Fruit fly (Drosophila melanogaster) whole organism, embryonic: ENCODE results near the gene Gr61a.

Experiments
- Aef1 ChIP-seq: fragments of 200-800 bp; sonication (Bioruptor generic); IDR thresholded peaks from 3 replicates; pipeline ENCODE4 v1.3.6; 2022; ENCODE audit warnings: missing biosample characterization, missing genetic modification characterization
- Asciz ChIP-seq: fragments of 200-800 bp; sonication (Bioruptor generic); optimal IDR thresholded peaks from 2 replicates; lab custom pipeline; 2017; ENCODE audit warnings: missing biosample characterization, mild to moderate bottlenecking, missing genetic modification characterization, missing genetic modification reagents
- CG10274 ChIP-seq: fragments of 200-800 bp; sonication (Bioruptor generic); optimal IDR thresholded peaks from 3 replicates; lab custom pipeline; 2017; ENCODE audit warnings: missing biosample characterization, mild to moderate bottlenecking, missing genetic modification characterization
- CG11085 ChIP-seq: fragments of 200-800 bp; sonication (Bioruptor generic); IDR thresholded peaks from 2 replicates; pipeline ENCODE4 v1.3.6; 2022; ENCODE audit warnings: missing biosample characterization, missing genetic modification characterization
- CG13287 ChIP-seq: fragments of 200-800 bp; sonication (Bioruptor generic); IDR thresholded peaks from 2 replicates; pipeline ENCODE4 v1.3.6; 2022; ENCODE audit warnings: missing biosample characterization, missing genetic modification characterization; ENCODE audit not compliant: partially characterized antibody
- CG14014 ChIP-seq: fragments of 200-800 bp; sonication (Bioruptor generic); IDR thresholded peaks from 2 replicates; pipeline ENCODE4 v1.3.6; 2022; ENCODE audit warnings: missing biosample characterization, missing genetic modification characterization
- CG17186 ChIP-seq: fragments of 200-800 bp; sonication (Bioruptor generic); optimal IDR thresholded peaks from 3 replicates; lab custom pipeline; 2017; ENCODE audit warnings: missing biosample characterization, missing genetic modification reagents, missing genetic modification characterization
- CG17359 ChIP-seq: fragments of 200-800 bp; sonication (Bioruptor generic); optimal IDR thresholded peaks from 3 replicates; lab custom pipeline; 2018; ENCODE audit warnings: missing biosample characterization, mild to moderate bottlenecking, missing genetic modification characterization, moderate library complexity
- CG17361 ChIP-seq: fragments of 200-800 bp; sonication (Bioruptor generic); IDR thresholded peaks from 3 replicates; pipeline ENCODE4 v1.3.6; 2022; ENCODE audit warnings: missing biosample characterization, missing genetic modification characterization
- CG17829 ChIP-seq: fragments of 200-800 bp; optimal IDR thresholded peaks from 2 replicates; lab custom pipeline; 2019; ENCODE audit warnings: missing biosample characterization, mild to moderate bottlenecking, missing genetic modification characterization, moderate library complexity
- CG17912 ChIP-seq: fragments of 200-800 bp; sonication (Bioruptor generic); optimal IDR thresholded peaks from 2 replicates; lab custom pipeline; 2018; ENCODE audit warnings: missing biosample characterization, mild to moderate bottlenecking, missing genetic modification characterization
- CG2116 ChIP-seq: fragments of 200-800 bp; sonication (Bioruptor generic); optimal IDR thresholded peaks from 3 replicates; lab custom pipeline; 2018; ENCODE audit warnings: missing biosample characterization, mild to moderate bottlenecking, missing genetic modification characterization
- CG31365 ChIP-seq: fragments of 200-800 bp; sonication (Bioruptor generic); optimal IDR thresholded peaks from 2 replicates; lab custom pipeline; 2018; ENCODE audit warnings: missing biosample characterization, mild to moderate bottlenecking, missing genetic modification characterization
- CG31441 ChIP-seq: fragments of 200-800 bp; sonication (Bioruptor generic); IDR thresholded peaks from 2 replicates; pipeline ENCODE4 v1.3.6; 2022; ENCODE audit warnings: missing biosample characterization, missing genetic modification characterization
- CG3281 ChIP-seq: fragments of 200-800 bp; sonication (Bioruptor generic); optimal IDR thresholded peaks from 3 replicates; lab custom pipeline; 2017; ENCODE audit warnings: missing biosample characterization, mild to moderate bottlenecking, missing genetic modification characterization
- CG6683 ChIP-seq: fragments of 200-800 bp; sonication (Bioruptor generic); optimal IDR thresholded peaks from 2 replicates; lab custom pipeline; 2017; ENCODE audit warnings: missing biosample characterization, mild to moderate bottlenecking, missing genetic modification characterization, missing genetic modification reagents
- CG6765 ChIP-seq: fragments of 200-800 bp; sonication (Bioruptor generic); optimal IDR thresholded peaks from 3 replicates; lab custom pipeline; 2017; ENCODE audit warnings: missing biosample characterization, mild to moderate bottlenecking, missing genetic modification characterization
- CG8290 ChIP-seq, 3 experiments: fragments of 200-800 bp; sonication (Bioruptor generic); optimal IDR thresholded peaks; 2 replicates each; lab custom pipeline; 2016 to 2019; ENCODE audit warnings: missing biosample characterization in 3 of 3, missing genetic modification characterization in 3 of 3, mild to moderate bottlenecking in 2 of 3, moderate library complexity in 1 of 3
- CG8765 ChIP-seq: fragments of 200-800 bp; sonication (Bioruptor generic); IDR thresholded peaks from 2 replicates; pipeline ENCODE4 v1.3.6; 2022; ENCODE audit warnings: missing biosample characterization, missing genetic modification characterization
- CG9215 ChIP-seq: fragments of 200-800 bp; sonication (Bioruptor generic); IDR thresholded peaks from 2 replicates; pipeline ENCODE4 v1.3.6; 2022; ENCODE audit warnings: missing biosample characterization, missing genetic modification characterization
- Dp ChIP-seq: fragments of 200-800 bp; sonication (Bioruptor generic); optimal IDR thresholded peaks from 2 replicates; lab custom pipeline; 2018; ENCODE audit warnings: missing biosample characterization, mild to moderate bottlenecking, missing genetic modification characterization, moderate library complexity
- Drgx ChIP-seq: fragments of 200-800 bp; sonication (Bioruptor generic); IDR thresholded peaks from 2 replicates; pipeline ENCODE4 v1.3.6; 2022; ENCODE audit warnings: missing biosample characterization, missing genetic modification characterization
- E2f2 ChIP-seq: fragments of 200-800 bp; sonication (Bioruptor generic); IDR thresholded peaks from 2 replicates; pipeline ENCODE4 v1.3.6; 2022; ENCODE audit warnings: missing biosample characterization, missing genetic modification characterization
- MBD-R2 ChIP-seq: fragments of 200-800 bp; sonication (Bioruptor generic); IDR thresholded peaks from 2 replicates; pipeline ENCODE4 v1.3.6; 2022; ENCODE audit warnings: missing biosample characterization, missing genetic modification characterization
- MESR4 ChIP-seq: fragments of 200-800 bp; sonication (Bioruptor generic); optimal IDR thresholded peaks from 2 replicates; lab custom pipeline; 2018; ENCODE audit warnings: missing biosample characterization, mild to moderate bottlenecking, missing genetic modification characterization, moderate library complexity
- Max ChIP-seq: fragments of 200-800 bp; sonication (Bioruptor generic); optimal IDR thresholded peaks from 2 replicates; lab custom pipeline; 2016; ENCODE audit warnings: missing biosample characterization, mild to moderate bottlenecking, missing genetic modification characterization
- Sry-β ChIP-seq: fragments of 200-800 bp; sonication (Bioruptor generic); optimal IDR thresholded peaks from 2 replicates; lab custom pipeline; 2018; ENCODE audit warnings: missing biosample characterization, mild to moderate bottlenecking, missing genetic modification characterization, moderate library complexity
- Sry-δ ChIP-seq: fragments of 200-800 bp; sonication (Bioruptor generic); optimal IDR thresholded peaks from 2 replicates; lab custom pipeline; 2016; ENCODE audit warnings: missing biosample characterization, missing genetic modification characterization
- Xrp1 ChIP-seq: fragments of 200-800 bp; sonication (Bioruptor generic); IDR thresholded peaks from 2 replicates; pipeline ENCODE4 v1.3.6; 2022; ENCODE audit warnings: missing biosample characterization, missing genetic modification characterization
- ac ChIP-seq: fragments of 200-800 bp; sonication (Bioruptor generic); optimal IDR thresholded peaks from 3 replicates; lab custom pipeline; 2017; ENCODE audit warnings: missing biosample characterization, mild to moderate bottlenecking, missing genetic modification characterization
- aop ChIP-seq: fragments of 200-800 bp; sonication (Bioruptor generic); IDR thresholded peaks from 2 replicates; pipeline ENCODE4 v1.3.6; 2022; ENCODE audit warnings: missing biosample characterization, missing genetic modification characterization
- bigmax ChIP-seq: fragments of 200-800 bp; sonication (Bioruptor generic); optimal IDR thresholded peaks from 2 replicates; lab custom pipeline; 2018; ENCODE audit warnings: missing biosample characterization, mild to moderate bottlenecking, missing genetic modification characterization
- chm ChIP-seq: fragments of 200-800 bp; sonication (Bioruptor generic); IDR thresholded peaks from 2 replicates; pipeline ENCODE4 v1.3.6; 2022; ENCODE audit warnings: missing biosample characterization, missing genetic modification characterization
- danr ChIP-seq: fragments of 200-800 bp; sonication (Bioruptor generic); IDR thresholded peaks from 2 replicates; pipeline ENCODE4 v1.3.6; 2022; ENCODE audit warnings: missing biosample characterization, missing genetic modification characterization
- dmrt11E ChIP-seq: fragments of 200-800 bp; sonication (Bioruptor generic); optimal IDR thresholded peaks from 3 replicates; lab custom pipeline; 2018; ENCODE audit warnings: missing biosample characterization, mild to moderate bottlenecking, missing genetic modification characterization, moderate library complexity
- dmrt99B ChIP-seq: fragments of 200-800 bp; sonication (Bioruptor generic); optimal IDR thresholded peaks from 2 replicates; lab custom pipeline; 2018; ENCODE audit warnings: missing biosample characterization, mild to moderate bottlenecking, missing genetic modification characterization, moderate library complexity
- ewg ChIP-seq: fragments of 200-800 bp; sonication (Bioruptor generic); optimal IDR thresholded peaks from 3 replicates; lab custom pipeline; 2017; ENCODE audit warnings: mild to moderate bottlenecking, missing biosample characterization, missing genetic modification reagents, missing genetic modification characterization
- gcm ChIP-seq: fragments of 200-800 bp; sonication (Bioruptor generic); optimal IDR thresholded peaks from 2 replicates; lab custom pipeline; 2019; ENCODE audit warnings: missing biosample characterization, mild to moderate bottlenecking, missing genetic modification characterization, moderate library complexity
- gsb-n ChIP-seq: fragments of 200-800 bp; sonication (Bioruptor generic); optimal IDR thresholded peaks from 3 replicates; lab custom pipeline; 2018; ENCODE audit warnings: missing biosample characterization, mild to moderate bottlenecking, missing genetic modification characterization
- nerfin-1 ChIP-seq: fragments of 200-800 bp; sonication (Bioruptor generic); optimal IDR thresholded peaks from 3 replicates; lab custom pipeline; 2019; ENCODE audit warnings: missing biosample characterization, mild to moderate bottlenecking, missing genetic modification characterization, moderate library complexity
- nerfin-2 ChIP-seq: fragments of 200-800 bp; sonication (Bioruptor generic); IDR thresholded peaks from 2 replicates; pipeline ENCODE4 v1.3.6; 2022; ENCODE audit warnings: missing biosample characterization, missing genetic modification characterization; ENCODE audit not compliant: partially characterized antibody
- pan ChIP-seq, 4 experiments: fragments of >200 bp in 3 of 4; fragments of 200-800 bp in 1 of 4; sonication (Bioruptor generic) in 1 of 4; optimal IDR thresholded peaks in 3 of 4; IDR thresholded peaks in 1 of 4; 2 replicates each; pipeline versions ENCODE4 v1.3.6 to Lab custom; 2017 to 2022; ENCODE audit warnings: missing biosample characterization in 2 of 4, missing genetic modification characterization in 2 of 4, mixed read lengths in 1 of 4
- scrt ChIP-seq: fragments of 200-800 bp; sonication (Bioruptor generic); optimal IDR thresholded peaks from 2 replicates; lab custom pipeline; 2018; ENCODE audit warnings: missing biosample characterization, mild to moderate bottlenecking, missing genetic modification characterization, moderate library complexity
- sens ChIP-seq: fragments of 200-800 bp; sonication (Bioruptor generic); peaks from one replicate; lab custom pipeline; 2016; ENCODE audit warnings: missing biosample characterization, missing genetic modification characterization
- sqz ChIP-seq: fragments of 200-800 bp; sonication (Bioruptor generic); optimal IDR thresholded peaks from 3 replicates; lab custom pipeline; 2018; ENCODE audit warnings: missing biosample characterization, mild to moderate bottlenecking, missing genetic modification characterization
- ssp ChIP-seq: fragments of 200-800 bp; sonication (Bioruptor generic); IDR thresholded peaks from 2 replicates; pipeline ENCODE4 v1.3.6; 2022; ENCODE audit warnings: missing biosample characterization, missing genetic modification characterization
- tap ChIP-seq: fragments of 200-800 bp; optimal IDR thresholded peaks from 3 replicates; lab custom pipeline; 2019; ENCODE audit warnings: missing biosample characterization, mild to moderate bottlenecking, missing genetic modification characterization, moderate library complexity
- tll ChIP-seq, 2 experiments: fragments of 200-800 bp in 1 of 2; fragments of >200 bp in 1 of 2; sonication (Bioruptor generic) in 1 of 2; optimal IDR thresholded peaks; 2 replicates each; lab custom pipeline; 2017 to 2019; ENCODE audit warnings: missing biosample characterization in 2 of 2, missing genetic modification characterization in 2 of 2, mild to moderate bottlenecking in 1 of 2, moderate library complexity in 1 of 2

The Gr61a gene

dm6 chr3L:804557-805260 is 36.5 kb upstream of the Gr61a start (continued):
- TF ChIP-seq ac (no peak), CG17359 (tag; lab: Kevin White, UChicago) (peak; percentile 18), dmrt11E (tag; lab: Kevin White, UChicago) (peak; percentile 59), sens (GFP tag; lab: Kevin White, UChicago) (peak; percentile 80), CG17829 (tag; lab: Kevin White, UChicago) (peak; percentile 42), dmrt99B (tag; lab: Kevin White, UChicago) (peak; percentile 49), ssp (GFP tag; lab: Robert Waterston, UW) (0 out of 2 replicates have a peak, but pooled peaks have one; percentile 9), Max (GFP tag; lab: Kevin White, UChicago) (peak; percentile 6), Drgx (GFP tag; lab: Robert Waterston, UW) (no peak; the same call in 1 of the 2 replicates), CG6765 (no peak), scrt (GFP tag; lab: Kevin White, UChicago) (no peak), CG10274 (GFP tag; lab: Kevin White, UChicago) (no peak), tll (GFP tag; optimal IDR thresholded peaks at IDR 0.05; lab: Kevin White, UChicago) (no peak), CG8765 (no peak), nerfin-1 (tag; lab: Kevin White, UChicago) (peak; percentile 32), bigmax (GFP tag; lab: Kevin White, UChicago) (no peak), Asciz (GFP tag; lab: Kevin White, UChicago) (no peak), danr (GFP tag; lab: Robert Waterston, UW) (no peak), CG2116 (GFP tag; lab: Kevin White, UChicago) (no peak), CG31441 (GFP tag; lab: Robert Waterston, UW) (peak; percentile 33; the same call in 1 of the 2 replicates), tap (tag; lab: Kevin White, UChicago) (peak; percentile 19), E2f2 (GFP tag; lab: Robert Waterston, UW) (0 out of 2 replicates have a peak, but pooled peaks have one; percentile 21), CG11085 (GFP tag; lab: Robert Waterston, UW) (no peak), CG31365 (no peak), MBD-R2 (GFP tag; lab: Robert Waterston, UW) (peak; percentile 79), pan (optimal IDR thresholded peaks at IDR 0.05; lab: Kevin White, UChicago) (no peak), pan (GFP tag; optimal IDR thresholded peaks at IDR 0.05 in 1 of 2, IDR thresholded peaks at IDR 0.05 in 1 of 2) (peak in 1 of 2 experiments; percentile 46), Sry-β (no peak), MESR4 (GFP tag; lab: Kevin White, UChicago) (no peak), Aef1 (GFP tag; lab: Robert Waterston, UW) (no peak), gsb-n (tag; lab: Kevin White, UChicago) (peak; percentile 59), CG14014 (GFP tag; lab: Robert Waterston, UW) (no peak), aop (GFP tag; lab: Robert Waterston, UW) (no peak), gcm (GFP tag; lab: Kevin White, UChicago) (peak; percentile 71), chm (no peak), CG8290 (GFP tag; optimal IDR thresholded peaks at IDR 0.05; lab: Kevin White, UChicago) (no peak), CG8290 (tag; optimal IDR thresholded peaks at IDR 0.05; lab: Kevin White, UChicago) (no peak), sqz (GFP tag; lab: Kevin White, UChicago) (no peak), Dp (GFP tag; lab: Kevin White, UChicago) (no peak), Sry-δ (GFP tag; lab: Kevin White, UChicago) (no peak), CG17186 (GFP tag; lab: Kevin White, UChicago) (no peak), CG17361 (GFP tag; lab: Robert Waterston, UW) (peak; percentile 53; the same call in 1 of the 3 replicates), ewg (GFP tag; lab: Kevin White, UChicago) (peak; percentile 39), CG17912 (no peak), CG13287 (GFP tag; lab: Robert Waterston, UW) (no peak), nerfin-2 (GFP tag; lab: Robert Waterston, UW) (no peak), CG6683 (GFP tag; lab: Kevin White, UChicago) (no peak), Xrp1 (GFP tag; lab: Robert Waterston, UW) (peak; percentile 77), CG9215 (GFP tag; lab: Robert Waterston, UW) (no peak), CG3281 (GFP tag; lab: Kevin White, UChicago) (no peak)
